Fruit fly (Drosophila melanogaster): Measurements from ENCODE around the gene Pp2B-14D.

The Pp2B-14D gene

DNA sequence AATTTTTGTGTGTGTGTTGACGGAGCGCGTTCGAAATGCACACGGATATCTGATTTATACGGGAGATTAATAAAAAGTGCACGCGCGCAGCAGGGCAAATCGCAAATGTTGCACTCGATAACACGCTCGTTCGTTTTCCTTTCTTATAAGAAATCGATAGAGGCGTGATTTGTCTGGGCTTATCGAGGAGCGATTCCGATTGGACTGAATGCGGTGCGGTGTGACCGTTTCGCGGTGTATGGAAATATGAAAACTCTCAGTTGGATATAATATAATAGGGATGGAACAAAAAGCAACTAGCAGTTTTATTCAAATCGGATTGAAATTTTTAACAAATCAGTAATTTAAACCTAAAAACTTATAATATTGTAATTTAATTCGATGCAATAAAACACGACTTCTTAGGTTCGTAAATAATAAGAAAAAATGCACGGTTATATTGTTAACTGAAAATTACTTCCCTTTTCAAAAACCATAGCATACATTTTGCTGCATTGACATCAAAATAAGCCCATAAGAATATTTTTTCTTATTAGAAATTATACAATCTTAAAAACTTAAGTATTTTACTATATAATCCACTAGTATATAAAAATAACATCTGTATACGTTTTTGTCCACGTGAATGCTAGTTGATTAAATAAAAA, 27.3 kb upstream of the Pp2B-14D start, which contains the start of gene CanA-14F (continued):
- TF ChIP-seq kay (GFP tag; optimal IDR thresholded peaks at IDR 0.05): no peak
- TF ChIP-seq GATAe (GFP tag; conservative IDR thresholded peaks at IDR 0.05): no peak
- TF ChIP-seq Sry-β (GFP tag; optimal IDR thresholded peaks at IDR 0.05): no peak
- no peak for TF ChIP-seq CG6175 (GFP tag; IDR thresholded peaks at IDR 0.05)
- no peak for TF ChIP-seq Drgx (GFP tag; IDR thresholded peaks at IDR 0.05)
- no peak for TF ChIP-seq CG3838 (GFP tag; optimal IDR thresholded peaks at IDR 0.05)
- TF ChIP-seq tx (GFP tag; optimal IDR thresholded peaks at IDR 0.05): no peak
- no peak for TF ChIP-seq CG4424 (GFP tag; optimal IDR thresholded peaks at IDR 0.05)
- TF ChIP-seq dati (GFP tag; IDR thresholded peaks at IDR 0.05): no peak
- no peak for TF ChIP-seq tin (GFP tag; optimal IDR thresholded peaks at IDR 0.05)
- peak; percentile 79 for TF ChIP-seq Opbp (GFP tag; IDR thresholded peaks at IDR 0.05; ENCODE audit: partially characterized antibody)
- no peak for TF ChIP-seq Stat92E (GFP tag; optimal IDR thresholded peaks at IDR 0.05)
- TF ChIP-seq sd (tag; optimal IDR thresholded peaks at IDR 0.05): no peak
- no peak for TF ChIP-seq CG12659 (GFP tag; optimal IDR thresholded peaks at IDR 0.05)
- TF ChIP-seq inv (GFP tag; IDR thresholded peaks at IDR 0.05; ENCODE audit: partially characterized antibody): peak; percentile 53
- TF ChIP-seq Sry-δ (GFP tag; optimal IDR thresholded peaks at IDR 0.05): peak; percentile 73
- peak; percentile 53 for TF ChIP-seq pzg (GFP tag; optimal IDR thresholded peaks at IDR 0.05)
- TF ChIP-seq schlank (tag; optimal IDR thresholded peaks at IDR 0.05): no peak
- TF ChIP-seq CG3847 (GFP tag; IDR thresholded peaks at IDR 0.05): no peak
- TF ChIP-seq Atf3 (GFP tag; optimal IDR thresholded peaks at IDR 0.05): no peak
- TF ChIP-seq CG12236 (GFP tag; optimal IDR thresholded peaks at IDR 0.05): no peak
- TF ChIP-seq amos (GFP tag; IDR thresholded peaks at IDR 0.05; ENCODE audit: partially characterized antibody): peak; percentile 66; the same call in 1 of the 2 replicates
- peak; percentile 52 for TF ChIP-seq Scr (GFP tag; IDR thresholded peaks at IDR 0.05; ENCODE audit: partially characterized antibody)
- no peak for TF ChIP-seq CG2202 (tag; optimal IDR thresholded peaks at IDR 0.05)
- no peak for TF ChIP-seq Six4 (GFP tag; optimal IDR thresholded peaks at IDR 0.05)
- no peak for TF ChIP-seq crp (GFP tag; optimal IDR thresholded peaks at IDR 0.05)
- no peak for TF ChIP-seq CG10565 (GFP tag; optimal IDR thresholded peaks at IDR 0.05)
- peak; percentile 55 for TF ChIP-seq CG15514 (GFP tag; optimal IDR thresholded peaks at IDR 0.05)
- TF ChIP-seq CG11093 (GFP tag; IDR thresholded peaks at IDR 0.05): no peak
- TF ChIP-seq jigr1 (GFP tag; IDR thresholded peaks at IDR 0.05): no peak
- no peak for TF ChIP-seq CG10979 (tag; optimal IDR thresholded peaks at IDR 0.05)
- no peak for TF ChIP-seq Ptx1 (GFP tag; IDR thresholded peaks at IDR 0.05)
- no peak for TF ChIP-seq nau (GFP tag; optimal IDR thresholded peaks at IDR 0.05)
- no peak for TF ChIP-seq bsh (GFP tag; optimal IDR thresholded peaks at IDR 0.05)
- TF ChIP-seq CG18262 (tag; optimal IDR thresholded peaks at IDR 0.05): peak; percentile 2
- TF ChIP-seq Hsf (GFP tag; optimal IDR thresholded peaks at IDR 0.05): no peak
- no peak for TF ChIP-seq Sox102F (GFP tag; optimal IDR thresholded peaks at IDR 0.05)
- no peak for TF ChIP-seq dm (GFP tag; optimal IDR thresholded peaks at IDR 0.05)
- no peak for TF ChIP-seq CG43689 (GFP tag; IDR thresholded peaks at IDR 0.05)
- peak; percentile 54; the same call in 2 of the 3 replicates for TF ChIP-seq CG16813 (GFP tag; IDR thresholded peaks at IDR 0.05; ENCODE audit: partially characterized antibody)
- TF ChIP-seq CG8359 (GFP tag; optimal IDR thresholded peaks at IDR 0.05; ENCODE audit: borderline replicate concordance): no peak
- peak; percentile 9 for TF ChIP-seq Ets97D (GFP tag; optimal IDR thresholded peaks at IDR 0.05)
- TF ChIP-seq CG9932 (GFP tag; IDR thresholded peaks at IDR 0.05): peak; percentile 46; the same call in 1 of the 2 replicates
- TF ChIP-seq chn (GFP tag; optimal IDR thresholded peaks at IDR 0.05): no peak
- TF ChIP-seq CG17359 (tag; optimal IDR thresholded peaks at IDR 0.05): no peak
- TF ChIP-seq Hr39 (optimal IDR thresholded peaks at IDR 0.05): no peak
- no peak for TF ChIP-seq Atf6 (GFP tag; IDR thresholded peaks at IDR 0.05)
- peak; percentile 24; the same call in 1 of the 2 replicates for TF ChIP-seq CG32532 (GFP tag; IDR thresholded peaks at IDR 0.05)
- TF ChIP-seq lab (GFP tag; optimal IDR thresholded peaks at IDR 0.05): no peak
- TF ChIP-seq CG13123 (GFP tag; optimal IDR thresholded peaks at IDR 0.05): no peak

Data from whole organism, embryonic.